Fruit fly (Drosophila melanogaster) Kc167 (cell line): ENCODE results near the gene olf413.

Experiments
- Myc ChIP-seq: fragments of >200 bp; optimal IDR thresholded peaks from 2 replicates; lab custom pipeline; 2017; ENCODE audit warnings: missing external identifiers
- h ChIP-seq: fragments of >200 bp; optimal IDR thresholded peaks from 3 replicates; lab custom pipeline; 2018; ENCODE audit warnings: missing external identifiers
- insv ChIP-seq: fragments of >200 bp; optimal IDR thresholded peaks from 3 replicates; lab custom pipeline; 2018; ENCODE audit warnings: missing external identifiers
- psq ChIP-seq: fragments of >200 bp; optimal IDR thresholded peaks from 2 replicates; lab custom pipeline; 2017; ENCODE audit warnings: missing external identifiers
- ttk ChIP-seq: sonication (Bioruptor generic); optimal IDR thresholded peaks from 2 replicates; lab custom pipeline; 2017; ENCODE audit warnings: missing external identifiers

DNA sequence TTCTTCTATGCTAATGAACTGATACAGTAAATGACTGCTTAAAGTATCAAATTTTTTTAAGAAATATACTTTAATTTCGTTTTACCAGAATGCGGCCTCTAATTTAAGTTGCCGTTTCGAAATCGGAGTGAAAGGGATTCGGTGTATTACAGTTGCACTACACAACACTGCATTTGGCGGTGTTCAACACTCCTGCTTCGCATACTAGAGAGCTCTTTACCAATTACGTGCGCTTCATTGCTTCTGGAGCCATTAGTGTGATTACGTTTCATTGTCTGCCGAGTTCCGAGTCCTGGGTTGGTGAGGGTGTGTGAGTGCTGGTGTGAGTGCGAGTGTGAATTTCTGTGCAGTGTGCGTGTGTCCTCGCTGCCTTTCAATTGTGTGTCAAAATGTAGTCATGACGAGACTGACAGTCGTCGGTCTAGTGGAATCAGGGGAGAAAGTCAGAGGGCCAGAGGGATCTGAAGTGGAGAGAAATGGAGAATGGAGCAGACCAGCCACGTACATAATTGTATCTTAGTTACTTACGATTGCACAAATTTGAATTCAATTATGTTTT lies 41.5 kb upstream of the olf413 start:
- TF ChIP-seq ttk (lab: Kevin White, UChicago), result no peak
- no peak for TF ChIP-seq insv (lab: Kevin White, UChicago)
- TF ChIP-seq Myc (lab: Kevin White, UChicago), result no peak
- TF ChIP-seq psq (lab: Kevin White, UChicago), result no peak
- TF ChIP-seq h (lab: Kevin White, UChicago), result no peak
